Worm (Caenorhabditis elegans) whole organism, midembryonic: ENCODE data around the gene T24E12.12.

Experiments
- T22C8.4 ChIP-seq: fragments of 200-800 bp; sonication (Bioruptor generic); IDR thresholded peaks from 2 replicates; pipeline ENCODE4 v1.3.6; 2022; ENCODE audit warnings: missing genetic modification characterization, missing compliant biosample characterization
- klf-2 ChIP-seq: fragments of 200-800 bp; sonication (Bioruptor generic); conservative IDR thresholded peaks from 2 replicates; pipeline ENCODE4 v1.3.6; 2022; ENCODE audit warnings: missing genetic modification reagents, missing genetic modification characterization, missing compliant biosample characterization
- med-1 ChIP-seq: sonication (generic microtip); optimal IDR thresholded peaks from 2 replicates; lab custom pipeline; 2017; ENCODE audit warnings: missing genetic modification characterization, mild to moderate bottlenecking, missing compliant biosample characterization, antibody characterized with exemption, missing genetic modification reagents; ENCODE audit not compliant: insufficient read depth
- tab-1 ChIP-seq: fragments of 200-800 bp; sonication (Bioruptor generic); IDR thresholded peaks from 2 replicates; pipeline ENCODE4 v1.3.6; 2022; ENCODE audit warnings: missing genetic modification characterization, missing compliant biosample characterization
- ztf-23 ChIP-seq: fragments of 200-800 bp; sonication (Bioruptor generic); IDR thresholded peaks from 2 replicates; pipeline ENCODE4 v1.3.6; 2022; ENCODE audit warnings: missing genetic modification reagents, missing genetic modification characterization, missing compliant biosample characterization

ce11 chrII:3721016-3721415 lies 38.1 kb upstream of the T24E12.12 start, which contains the start of gene C46E10.3:
- TF ChIP-seq klf-2 (GFP tag; lab: Robert Waterston, UW) (no peak), med-1 (GFP tag; lab: Kevin White, UChicago) (no peak), ztf-23 (GFP tag; lab: Robert Waterston, UW) (no peak), tab-1 (no peak), T22C8.4 (no peak)
